Fruit fly (Drosophila melanogaster): ENCODE measurements around the gene CG11151.

CG11151 gene

DNA sequence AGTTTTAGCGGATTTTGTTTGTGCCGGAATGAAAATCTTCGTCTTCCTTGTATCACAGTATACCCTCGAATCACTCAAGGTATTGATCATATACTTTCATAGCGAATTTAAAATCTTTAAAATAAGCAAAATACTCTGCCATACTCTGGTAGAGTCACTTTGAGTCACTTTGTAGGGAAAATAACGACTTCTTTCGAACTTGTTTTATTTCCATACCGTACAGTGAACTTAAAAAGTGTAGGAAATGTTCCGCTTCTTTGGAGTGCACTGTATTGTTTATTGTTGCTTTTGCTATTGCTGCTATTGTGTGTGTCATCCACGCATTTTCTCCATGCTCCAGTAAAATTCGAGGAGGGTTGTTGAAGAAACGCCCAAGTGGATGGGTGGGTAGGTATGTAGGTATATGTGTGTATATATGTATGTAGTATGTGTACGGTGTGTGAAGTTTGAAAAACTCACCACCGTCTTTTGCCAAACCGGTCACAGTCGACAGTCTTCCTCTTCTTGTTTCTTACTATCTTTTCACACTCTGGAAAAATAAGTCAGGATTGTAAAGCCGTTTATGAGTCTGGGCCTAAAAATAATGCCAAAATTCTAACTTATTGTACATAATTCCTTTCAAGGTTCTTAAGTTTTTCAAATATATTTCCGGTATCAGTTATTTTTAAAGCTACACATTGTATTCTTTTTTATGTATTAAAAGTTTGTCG is 49.6 kb downstream of the CG11151 start (continued):
- TF ChIP-seq CG11723 (GFP tag; optimal IDR thresholded peaks at IDR 0.05): peak; percentile 7
- no peak for TF ChIP-seq cas (GFP tag; IDR thresholded peaks at IDR 0.05)
- peak; percentile 33 for TF ChIP-seq Hsf (GFP tag; optimal IDR thresholded peaks at IDR 0.05)
- no peak for TF ChIP-seq nom (GFP tag; optimal IDR thresholded peaks at IDR 0.05)
- peak; percentile 22 to 45 for TF ChIP-seq dpn (GFP tag; optimal IDR thresholded peaks at IDR 0.05)
- TF ChIP-seq bab2 (GFP tag; optimal IDR thresholded peaks at IDR 0.05): peak; percentile 16
- no peak for TF ChIP-seq wor (GFP tag; IDR thresholded peaks at IDR 0.05)
- TF ChIP-seq insv (GFP tag; optimal IDR thresholded peaks at IDR 0.05): no peak
- peak; percentile 59; the same call in 1 of the 2 replicates for TF ChIP-seq Xrp1 (GFP tag; IDR thresholded peaks at IDR 0.05)
- 0 out of 2 replicates have a peak, but pooled peaks have one; percentile 12 for TF ChIP-seq CG7372 (GFP tag; IDR thresholded peaks at IDR 0.05)
- peak; percentile 16 for TF ChIP-seq CG6854 (GFP tag; optimal IDR thresholded peaks at IDR 0.05)
- TF ChIP-seq Doc3 (GFP tag; IDR thresholded peaks at IDR 0.05; ENCODE audit: partially characterized antibody): no peak
- TF ChIP-seq YL-1 (GFP tag; optimal IDR thresholded peaks at IDR 0.05): no peak
- TF ChIP-seq Chrac-16 (GFP tag; optimal IDR thresholded peaks at IDR 0.05): no peak
- TF ChIP-seq knrl (GFP tag; IDR thresholded peaks at IDR 0.05; ENCODE audit: partially characterized antibody): no peak
- TF ChIP-seq CG8290 (GFP tag; optimal IDR thresholded peaks at IDR 0.05): no peak
- peak in 1 of 2 experiments; percentile 39 for TF ChIP-seq CG8290 (tag; optimal IDR thresholded peaks at IDR 0.05)
- TF ChIP-seq danr (GFP tag; IDR thresholded peaks at IDR 0.05): no peak
- no peak for TF ChIP-seq Atf3 (GFP tag; optimal IDR thresholded peaks at IDR 0.05)
- peak; percentile 6 for TF ChIP-seq CG11398 (GFP tag; optimal IDR thresholded peaks at IDR 0.05)
- no peak for TF ChIP-seq CG11696 (GFP tag; IDR thresholded peaks at IDR 0.05)
- no peak for TF ChIP-seq ato (GFP tag; IDR thresholded peaks at IDR 0.05; ENCODE audit: partially characterized antibody)
- no peak for TF ChIP-seq nau (GFP tag; optimal IDR thresholded peaks at IDR 0.05)
- TF ChIP-seq ham (GFP tag; IDR thresholded peaks at IDR 0.05): no peak
- TF ChIP-seq fd96Cb (tag; optimal IDR thresholded peaks at IDR 0.05): peak; percentile 25
- TF ChIP-seq Trl (optimal IDR thresholded peaks at IDR 0.05): no peak
- TF ChIP-seq Trl (GFP tag; optimal IDR thresholded peaks at IDR 0.05): no peak
- TF ChIP-seq zen (tag; optimal IDR thresholded peaks at IDR 0.05): no peak
- TF ChIP-seq CG3847 (GFP tag; IDR thresholded peaks at IDR 0.05): no peak
- TF ChIP-seq br (optimal IDR thresholded peaks at IDR 0.05): no peak
- 0 out of 2 replicates have a peak, but pooled peaks have one; percentile 11 for TF ChIP-seq Rfx (GFP tag; IDR thresholded peaks at IDR 0.05)
- TF ChIP-seq hb (GFP tag; IDR thresholded peaks at IDR 0.05; ENCODE audit: partially characterized antibody): no peak
- 0 out of 2 replicates have a peak, but pooled peaks have one; percentile 24 for TF ChIP-seq sim (GFP tag; IDR thresholded peaks at IDR 0.05)
- TF ChIP-seq CG13424 (tag; optimal IDR thresholded peaks at IDR 0.05): peak; percentile 38
- TF ChIP-seq BtbVII (GFP tag; optimal IDR thresholded peaks at IDR 0.05): peak; percentile 24
- peak; percentile 16 for TF ChIP-seq CG12659 (GFP tag; optimal IDR thresholded peaks at IDR 0.05)
- no peak for TF ChIP-seq Bdp1 (GFP tag; optimal IDR thresholded peaks at IDR 0.05)
- TF ChIP-seq sens (GFP tag): peak; percentile 88
- TF ChIP-seq dysf (GFP tag; IDR thresholded peaks at IDR 0.05): 0 out of 3 replicates have a peak, but pooled peaks have one; percentile 35
- no peak for TF ChIP-seq Lim3 (GFP tag; IDR thresholded peaks at IDR 0.05)
- TF ChIP-seq pfk (GFP tag; optimal IDR thresholded peaks at IDR 0.05): no peak
- TF ChIP-seq ssp (GFP tag; IDR thresholded peaks at IDR 0.05): no peak
- no peak for TF ChIP-seq CG9797 (GFP tag; optimal IDR thresholded peaks at IDR 0.05)
- TF ChIP-seq CG7786 (GFP tag; optimal IDR thresholded peaks at IDR 0.05): peak; percentile 40
- TF ChIP-seq CG2712 (tag; optimal IDR thresholded peaks at IDR 0.05): peak; percentile 48
- peak; percentile 28 for TF ChIP-seq Nf-YC (tag; optimal IDR thresholded peaks at IDR 0.05)
- TF ChIP-seq CG6791 (GFP tag; IDR thresholded peaks at IDR 0.05; ENCODE audit: partially characterized antibody): no peak
- no peak for TF ChIP-seq chinmo (GFP tag; IDR thresholded peaks at IDR 0.05; ENCODE audit: partially characterized antibody)
- no peak for TF ChIP-seq Elba2 (GFP tag; optimal IDR thresholded peaks at IDR 0.05)
- TF ChIP-seq ftz-f1 (GFP tag; optimal IDR thresholded peaks at IDR 0.05): no peak
- TF ChIP-seq kay (GFP tag; optimal IDR thresholded peaks at IDR 0.05): peak; percentile 34
